Worm (Caenorhabditis elegans) whole organism, mixed stage, embryonic: ENCODE results near the gene C05E7.3.

Experiments used
- ceh-39 ChIP-seq: fragments of 150-350 bp; optimal IDR thresholded peaks from 2 replicates; lab custom pipeline; 2014; ENCODE audit warnings: missing biosample characterization, missing genetic modification characterization
- nhr-76 ChIP-seq: sonication (generic microtip); optimal IDR thresholded peaks from 2 replicates; lab custom pipeline; 2017; ENCODE audit warnings: missing biosample characterization, missing genetic modification characterization
- snpc-4 ChIP-seq: fragments of 150-350 bp; optimal IDR thresholded peaks from 2 replicates; lab custom pipeline; 2014; ENCODE audit warnings: missing biosample characterization, missing genetic modification characterization
- unc-39 ChIP-seq: fragments of 150-350 bp; optimal IDR thresholded peaks from 2 replicates; lab custom pipeline; 2014; ENCODE audit warnings: missing biosample characterization, missing genetic modification characterization

- no peak for TF ChIP-seq unc-39 (tag; lab: Kevin White, UChicago)
- no peak for TF ChIP-seq nhr-76 (tag; lab: Kevin White, UChicago)
- TF ChIP-seq ceh-39: no peak
- TF ChIP-seq snpc-4 (tag; lab: Kevin White, UChicago): no peak
These were observed 49.7 kb upstream of the C05E7.3 start for ce11 chrX:12996161-12996560.
